Worm (Caenorhabditis elegans) whole organism, late embryonic: ENCODE data around the gene tre-3.

Experiments
- elt-4 ChIP-seq: sonication (generic microtip); optimal IDR thresholded peaks from 2 replicates; lab custom pipeline; 2016; ENCODE audit warnings: missing genetic modification characterization, missing compliant biosample characterization
- pqm-1 ChIP-seq: sonication (generic microtip); optimal IDR thresholded peaks from 2 replicates; lab custom pipeline; 2016; ENCODE audit warnings: missing genetic modification characterization, missing compliant biosample characterization
- unc-42 ChIP-seq: sonication (generic microtip); optimal IDR thresholded peaks from 2 replicates; lab custom pipeline; 2016; ENCODE audit warnings: missing genotype, missing genetic modification characterization, missing compliant biosample characterization

- TF ChIP-seq pqm-1 (tag; lab: Kevin White, UChicago): no peak
- TF ChIP-seq unc-42 (tag; lab: Kevin White, UChicago): no peak
- TF ChIP-seq elt-4 (tag; lab: Kevin White, UChicago): no peak
Measured at ce11 chrV:11737333-11737732, 21.6 kb upstream of the tre-3 start.
